Fruit fly (Drosophila melanogaster): ENCODE results near the gene CG4374.

dm6 chr3R:23425107-23425506 lies 47.0 kb downstream of the CG4374 start:
- no peak for TF ChIP-seq Abd-B (GFP tag; optimal IDR thresholded peaks at IDR 0.05)
- TF ChIP-seq usp (GFP tag; optimal IDR thresholded peaks at IDR 0.05): no peak
- TF ChIP-seq pan (optimal IDR thresholded peaks at IDR 0.05): no peak
- TF ChIP-seq h (GFP tag; optimal IDR thresholded peaks at IDR 0.05): peak; percentile 18
- no peak for TF ChIP-seq Dfd (GFP tag; optimal IDR thresholded peaks at IDR 0.05)
- no peak for TF ChIP-seq psq (GFP tag; optimal IDR thresholded peaks at IDR 0.05)
- TF ChIP-seq N (GFP tag; optimal IDR thresholded peaks at IDR 0.05): no peak
- TF ChIP-seq OdsH (GFP tag; optimal IDR thresholded peaks at IDR 0.05): no peak
- peak; percentile 4 for TF ChIP-seq ey (GFP tag; optimal IDR thresholded peaks at IDR 0.05)
- TF ChIP-seq Hr78 (GFP tag; optimal IDR thresholded peaks at IDR 0.05): no peak
- TF ChIP-seq fru (GFP tag; optimal IDR thresholded peaks at IDR 0.05): peak; percentile 53

Data from whole organism, wandering third instar larva.